Fruit fly (Drosophila melanogaster) Kc167 (cell line): Measurements from ENCODE around the gene CG31370.

Experiments used
- Myc ChIP-seq: fragments of >200 bp; optimal IDR thresholded peaks from 2 replicates; lab custom pipeline; 2017; ENCODE audit warnings: missing external identifiers
- insv ChIP-seq: fragments of >200 bp; optimal IDR thresholded peaks from 3 replicates; lab custom pipeline; 2018; ENCODE audit warnings: missing external identifiers
- psq ChIP-seq: fragments of >200 bp; optimal IDR thresholded peaks from 2 replicates; lab custom pipeline; 2017; ENCODE audit warnings: missing external identifiers
- ttk ChIP-seq: sonication (Bioruptor generic); optimal IDR thresholded peaks from 2 replicates; lab custom pipeline; 2017; ENCODE audit warnings: missing external identifiers

DNA sequence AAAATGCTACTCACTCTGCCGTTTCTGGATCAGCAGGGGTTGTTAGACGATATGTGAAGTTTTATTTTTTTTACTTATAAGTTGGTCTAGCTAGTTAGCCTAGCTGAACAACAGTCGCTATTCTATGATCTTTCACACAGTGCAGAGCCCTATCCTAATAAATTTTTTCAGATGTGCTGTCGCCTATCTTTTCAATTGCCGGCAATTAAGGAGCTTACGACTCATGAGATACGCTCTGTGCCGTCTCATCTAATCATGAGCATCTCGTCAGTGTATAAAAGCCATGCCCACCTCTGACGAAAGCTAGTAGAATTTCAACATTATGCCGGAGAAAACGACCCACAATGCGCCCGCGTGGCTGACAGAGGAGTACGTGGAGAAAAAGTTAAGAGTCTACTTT is 32.4 kb upstream of the CG31370 start, which contains the start of the genes CG11889 and CG11891:
- TF ChIP-seq ttk (lab: Kevin White, UChicago), result no peak
- no peak for TF ChIP-seq psq
- no peak for TF ChIP-seq Myc (lab: Kevin White, UChicago)
- TF ChIP-seq insv (lab: Kevin White, UChicago), result no peak
